Worm (Caenorhabditis elegans) whole organism, mixed stage, embryonic: Measurements from ENCODE around the gene tag-10.
A peak's percentile ranks its signal among the peaks of the same experiment; 100 is the strongest.

Experiments used
- M03D4.4 ChIP-seq: sonication (generic microtip); optimal IDR thresholded peaks from 2 replicates; lab custom pipeline; 2017; ENCODE audit warnings: mild to moderate bottlenecking, missing genetic modification characterization, missing compliant biosample characterization
- bed-3 ChIP-seq: fragments of 200-800 bp; sonication (Bioruptor generic); optimal IDR thresholded peaks from 3 replicates; lab custom pipeline; 2018; ENCODE audit warnings: mild to moderate bottlenecking, missing genetic modification characterization, moderate library complexity, missing compliant biosample characterization
- ceh-39 ChIP-seq: fragments of 150-350 bp; optimal IDR thresholded peaks from 2 replicates; lab custom pipeline; 2014; ENCODE audit warnings: missing biosample characterization, missing genetic modification characterization
- ceh-43 ChIP-seq: fragments of 200-800 bp; sonication (Bioruptor generic); optimal IDR thresholded peaks from 2 replicates; lab custom pipeline; 2018; ENCODE audit warnings: mild to moderate bottlenecking, missing genetic modification characterization, moderate library complexity, missing compliant biosample characterization
- cnd-1 ChIP-seq: fragments of 200-800 bp; sonication (Bioruptor generic); optimal IDR thresholded peaks from 2 replicates; lab custom pipeline; 2018; ENCODE audit warnings: mild to moderate bottlenecking, missing genetic modification characterization, missing compliant biosample characterization
- drap-1 ChIP-seq: fragments of 200-800 bp; sonication (Bioruptor generic); optimal IDR thresholded peaks from 3 replicates; lab custom pipeline; 2018; ENCODE audit warnings: mild to moderate bottlenecking, missing genetic modification characterization, missing compliant biosample characterization
- elt-1 ChIP-seq: sonication (generic microtip); optimal IDR thresholded peaks from 2 replicates; lab custom pipeline; 2017; ENCODE audit warnings: missing genetic modification characterization, mild to moderate bottlenecking, missing compliant biosample characterization, antibody characterized with exemption, moderate library complexity, borderline replicate concordance; ENCODE audit not compliant: insufficient read depth
- flh-1 ChIP-seq: fragments of 200-800 bp; sonication (Bioruptor generic); optimal IDR thresholded peaks from 2 replicates; lab custom pipeline; 2018; ENCODE audit warnings: mild to moderate bottlenecking, missing genetic modification characterization, moderate library complexity, missing compliant biosample characterization
- ham-2 ChIP-seq: fragments of 200-800 bp; sonication (Bioruptor generic); optimal IDR thresholded peaks from 2 replicates; lab custom pipeline; 2018; ENCODE audit warnings: mild to moderate bottlenecking, missing genetic modification characterization, missing compliant biosample characterization
- hlh-1 ChIP-seq: fragments of 150-350 bp; optimal IDR thresholded peaks from 2 replicates; lab custom pipeline; 2014; ENCODE audit warnings: missing biosample characterization, missing genetic modification reagents, missing genetic modification characterization
- lin-13 ChIP-seq: fragments of 150-350 bp; optimal IDR thresholded peaks from 2 replicates; lab custom pipeline; 2014; ENCODE audit warnings: missing biosample characterization, missing genetic modification characterization
- lin-32 ChIP-seq: fragments of 200-800 bp; sonication (Bioruptor generic); optimal IDR thresholded peaks from 2 replicates; lab custom pipeline; 2018; ENCODE audit warnings: mild to moderate bottlenecking, missing genetic modification characterization, missing compliant biosample characterization
- mab-5 ChIP-seq: fragments of 150-350 bp; optimal IDR thresholded peaks from 2 replicates; lab custom pipeline; 2014; ENCODE audit warnings: missing biosample characterization, missing genetic modification characterization
- mep-1 ChIP-seq: fragments of 150-350 bp; optimal IDR thresholded peaks from 2 replicates; lab custom pipeline; 2017; ENCODE audit warnings: missing biosample characterization, missing genetic modification reagents, missing genetic modification characterization, inconsistent platforms
- mls-2 ChIP-seq: sonication (generic microtip); optimal IDR thresholded peaks from 2 replicates; lab custom pipeline; 2016; ENCODE audit warnings: mild to moderate bottlenecking, missing genetic modification characterization, moderate library complexity, missing compliant biosample characterization
- nhr-2 ChIP-seq: fragments of 150-350 bp; optimal IDR thresholded peaks from 2 replicates; lab custom pipeline; 2014; ENCODE audit warnings: missing biosample characterization, missing genetic modification characterization
- nhr-237 ChIP-seq: fragments of 150-350 bp; optimal IDR thresholded peaks from 2 replicates; lab custom pipeline; 2014; ENCODE audit warnings: missing biosample characterization, missing genetic modification characterization
- nhr-28 ChIP-seq: fragments of 150-350 bp; optimal IDR thresholded peaks from 2 replicates; lab custom pipeline; 2014; ENCODE audit warnings: missing biosample characterization, missing genetic modification characterization
- nhr-76 ChIP-seq: sonication (generic microtip); optimal IDR thresholded peaks from 2 replicates; lab custom pipeline; 2017; ENCODE audit warnings: missing biosample characterization, missing genetic modification characterization
- snpc-4 ChIP-seq: fragments of 150-350 bp; optimal IDR thresholded peaks from 2 replicates; lab custom pipeline; 2014; ENCODE audit warnings: missing biosample characterization, missing genetic modification characterization
- sptf-1 ChIP-seq: sonication (generic microtip); optimal IDR thresholded peaks from 2 replicates; lab custom pipeline; 2017; ENCODE audit warnings: mild to moderate bottlenecking, missing genetic modification characterization, moderate library complexity, missing compliant biosample characterization
- tbx-8 ChIP-seq: fragments of 200-800 bp; sonication (Bioruptor generic); optimal IDR thresholded peaks from 2 replicates; lab custom pipeline; 2018; ENCODE audit warnings: mild to moderate bottlenecking, missing genetic modification characterization, moderate library complexity, missing compliant biosample characterization
- unc-120 ChIP-seq: sonication (generic microtip); optimal IDR thresholded peaks from 2 replicates; lab custom pipeline; 2017; ENCODE audit warnings: missing genetic modification characterization, missing compliant biosample characterization; ENCODE audit not compliant: poor library complexity, severe bottlenecking
- unc-39 ChIP-seq: fragments of 150-350 bp; optimal IDR thresholded peaks from 2 replicates; lab custom pipeline; 2014; ENCODE audit warnings: missing biosample characterization, missing genetic modification characterization
- unc-62 ChIP-seq: fragments of 150-350 bp; optimal IDR thresholded peaks from 2 replicates; lab custom pipeline; 2014; ENCODE audit warnings: missing biosample characterization, missing genetic modification reagents, missing genetic modification characterization
- zip-8 ChIP-seq: fragments of 150-350 bp; optimal IDR thresholded peaks from 2 replicates; lab custom pipeline; 2014; ENCODE audit warnings: missing biosample characterization, missing genetic modification characterization
- ztf-11 ChIP-seq: fragments of 150-350 bp; optimal IDR thresholded peaks from 2 replicates; lab custom pipeline; 2014; ENCODE audit warnings: missing biosample characterization, missing genetic modification characterization

The tag-10 gene

ce11 chrII:13632238-13632637 lies at the start of gene tag-10:
Gene tag-10, plus strand, starts transcription at chrII:13632584.
- no peak for TF ChIP-seq ceh-43 (GFP tag; lab: Kevin White, UChicago)
- TF ChIP-seq elt-1 (tag; lab: Kevin White, UChicago) = peak; percentile 77
- no peak for TF ChIP-seq ceh-39 (tag; lab: Kevin White, UChicago)
- no peak for TF ChIP-seq unc-62 (GFP tag; lab: Kevin White, UChicago)

- no peak for TF ChIP-seq mep-1 (tag; lab: Kevin White, UChicago)
- no peak for TF ChIP-seq lin-32 (GFP tag; lab: Kevin White, UChicago)
- TF ChIP-seq cnd-1 (tag; lab: Kevin White, UChicago) = no peak
- TF ChIP-seq unc-62 (GFP tag; lab: Kevin White, UChicago) = no peak
- TF ChIP-seq, all 35 proteins: peak for 0
These were observed 46.7 kb upstream of the tag-10 start, which contains the start of gene Y48E1B.8 for ce11 chrII:13585655-13586170. Gene Y48E1B.8, plus strand, starts transcription at chrII:13585705.

DNA sequence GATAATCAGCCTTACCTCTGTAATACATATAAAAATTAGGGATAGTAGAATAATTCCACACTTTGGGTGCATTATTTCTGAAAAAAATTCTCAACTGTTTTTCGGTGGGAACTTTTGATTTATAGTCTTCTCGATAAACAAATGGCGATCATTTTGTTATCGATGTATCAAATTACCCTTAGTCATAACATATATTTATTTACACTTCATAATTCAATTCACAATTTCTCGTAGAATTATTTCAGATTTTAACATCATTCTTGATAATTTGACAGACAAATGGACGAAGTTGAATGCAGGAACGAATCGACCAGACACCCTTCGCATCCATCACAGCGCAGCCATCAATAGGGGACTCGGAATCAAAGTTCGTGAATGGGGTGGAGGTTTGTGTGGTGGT lies 41.9 kb upstream of the tag-10 start, which contains the start of gene clec-145:
clec-145 (minus strand) TSS at position 101 of the 400 bp plus-strand sequence.
- TF ChIP-seq snpc-4 (tag; lab: Kevin White, UChicago) = no peak
- TF ChIP-seq elt-1 (tag; lab: Kevin White, UChicago) = no peak
- TF ChIP-seq ztf-11 (tag; lab: Kevin White, UChicago) = no peak
- no peak for TF ChIP-seq M03D4.4
- no peak for TF ChIP-seq lin-32 (GFP tag; lab: Kevin White, UChicago)
- TF ChIP-seq bed-3 = no peak
- no peak for TF ChIP-seq mab-5 (tag; lab: Kevin White, UChicago)
- no peak for TF ChIP-seq lin-13 (tag; lab: Kevin White, UChicago)
- TF ChIP-seq nhr-76 (tag; lab: Kevin White, UChicago) = no peak
- no peak for TF ChIP-seq mls-2
- no peak for TF ChIP-seq hlh-1
- no peak for TF ChIP-seq tbx-8 (GFP tag; lab: Kevin White, UChicago)
- no peak for TF ChIP-seq unc-120 (tag; lab: Kevin White, UChicago)
- TF ChIP-seq unc-62 (GFP tag; lab: Kevin White, UChicago) = no peak
- TF ChIP-seq unc-39 (tag; lab: Kevin White, UChicago) = no peak
- no peak for TF ChIP-seq drap-1 (GFP tag; lab: Kevin White, UChicago)
- TF ChIP-seq zip-8 (tag; lab: Kevin White, UChicago) = no peak
- TF ChIP-seq flh-1 (GFP tag; lab: Kevin White, UChicago) = no peak
- TF ChIP-seq ham-2 (GFP tag; lab: Kevin White, UChicago) = no peak

- TF ChIP-seq elt-1 (tag; lab: Kevin White, UChicago) = no peak
- no peak for TF ChIP-seq sptf-1
- TF ChIP-seq unc-120 (tag; lab: Kevin White, UChicago) = no peak
- no peak for TF ChIP-seq nhr-2
- TF ChIP-seq unc-62 (GFP tag; lab: Kevin White, UChicago) = no peak
- no peak for TF ChIP-seq lin-32 (GFP tag; lab: Kevin White, UChicago)
- no peak for TF ChIP-seq ceh-39 (tag; lab: Kevin White, UChicago)
- no peak for TF ChIP-seq mab-5 (tag; lab: Kevin White, UChicago)
- TF ChIP-seq zip-8 (tag; lab: Kevin White, UChicago) = no peak
- no peak for TF ChIP-seq ceh-43 (GFP tag; lab: Kevin White, UChicago)
These were observed 38.6 kb upstream of the tag-10 start, which contains the start of gene clec-146 for ce11 chrII:13593659-13594221. Gene clec-146, minus strand, starts transcription at chrII:13593774.

DNA sequence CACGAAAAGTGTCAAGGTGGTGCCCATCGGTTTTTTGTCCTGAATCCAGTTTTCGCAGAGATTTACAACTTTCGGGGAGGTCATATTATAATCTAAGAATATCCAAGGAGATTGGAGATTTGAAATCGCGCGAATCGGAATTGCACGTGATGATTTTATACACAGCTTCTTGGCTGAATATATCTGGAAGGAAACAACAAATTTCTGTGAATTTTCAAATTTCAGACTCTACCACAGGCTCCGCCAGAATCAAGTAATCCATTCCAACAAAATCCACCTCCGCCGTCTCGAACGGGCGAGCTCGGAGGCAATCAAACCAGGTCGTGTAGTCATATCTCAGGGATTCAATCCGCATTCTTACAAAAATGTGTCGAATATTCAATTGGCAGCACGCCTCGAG lies 37.1 kb upstream of the tag-10 start:
- TF ChIP-seq nhr-28 (tag; lab: Kevin White, UChicago) = no peak
- no peak for TF ChIP-seq unc-120 (tag; lab: Kevin White, UChicago)
- TF ChIP-seq ham-2 (GFP tag; lab: Kevin White, UChicago) = no peak
- TF ChIP-seq snpc-4 (tag; lab: Kevin White, UChicago) = no peak
- no peak for TF ChIP-seq hlh-1
- TF ChIP-seq nhr-2 = no peak
- TF ChIP-seq mab-5 (tag; lab: Kevin White, UChicago) = no peak
- TF ChIP-seq ceh-43 (GFP tag; lab: Kevin White, UChicago) = no peak
- TF ChIP-seq nhr-237 (tag; lab: Kevin White, UChicago) = no peak
- TF ChIP-seq mep-1 (tag; lab: Kevin White, UChicago) = no peak
